Fruit fly (Drosophila melanogaster) S2 (cell line): ENCODE results near the gene VhaAC39-1.

Source experiments
- CG8478 ChIP-seq: fragments of >200 bp; optimal IDR thresholded peaks from 2 replicates; lab custom pipeline; 2018
- CTCF ChIP-seq, 2 experiments: fragments of >200 bp; optimal IDR thresholded peaks; 2 replicates each; lab custom pipeline; 2018

- no peak for TF ChIP-seq CG8478 (lab: Kevin White, UChicago)
- peak in 1 of 2 experiments; percentile 3 for TF ChIP-seq CTCF (optimal IDR thresholded peaks at IDR 0.05; lab: Kevin White, UChicago)
Observed at dm6 chrX:3840962-3841361, 39.6 kb upstream of the VhaAC39-1 start.
